Worm (Caenorhabditis elegans) whole organism, L1 larva: ENCODE measurements around the gene memb-2.

Source experiments
- C04F5.9 ChIP-seq: sonication (generic microtip); optimal IDR thresholded peaks from 2 replicates; lab custom pipeline; 2016; ENCODE audit warnings: missing genetic modification characterization, missing compliant biosample characterization
- F16B12.6 ChIP-seq: fragments of 150-350 bp; optimal IDR thresholded peaks from 2 replicates; lab custom pipeline; 2014; ENCODE audit warnings: missing biosample characterization, missing genetic modification characterization
- Y116A8C.19 ChIP-seq: sonication (generic microtip); optimal IDR thresholded peaks from 2 replicates; lab custom pipeline; 2016; ENCODE audit warnings: missing compliant biosample characterization, missing genetic modification characterization, borderline replicate concordance
- aha-1 ChIP-seq: fragments of 150-350 bp; optimal IDR thresholded peaks from 2 replicates; lab custom pipeline; 2014; ENCODE audit warnings: missing biosample characterization, missing genetic modification characterization
- ama-1 ChIP-seq: fragments of 150-350 bp; optimal IDR thresholded peaks from 2 replicates; lab custom pipeline; 2014
- blmp-1 ChIP-seq: fragments of 150-350 bp; optimal IDR thresholded peaks from 2 replicates; lab custom pipeline; 2014; ENCODE audit warnings: missing biosample characterization, missing genetic modification characterization
- ceh-63 ChIP-seq: fragments of 200-800 bp; sonication (Bioruptor generic); optimal IDR thresholded peaks from 2 replicates; lab custom pipeline; 2018; ENCODE audit warnings: mild to moderate bottlenecking, missing genetic modification characterization, missing compliant biosample characterization
- ceh-8 ChIP-seq: fragments of 200-800 bp; sonication (Bioruptor generic); optimal IDR thresholded peaks from 2 replicates; lab custom pipeline; 2018; ENCODE audit warnings: mild to moderate bottlenecking, missing genetic modification characterization, moderate library complexity, missing compliant biosample characterization
- ceh-82 ChIP-seq, 3 experiments: fragments of 150-350 bp in 1 of 3; sonication (generic microtip) in 2 of 3; optimal IDR thresholded peaks; 2 replicates each; lab custom pipeline; 2014 to 2017; ENCODE audit warnings: missing biosample characterization in 3 of 3, missing genetic modification characterization in 3 of 3
- ceh-90 ChIP-seq: sonication (generic microtip); optimal IDR thresholded peaks from 2 replicates; lab custom pipeline; 2016; ENCODE audit warnings: missing genetic modification characterization, missing compliant biosample characterization
- ces-1 ChIP-seq: fragments of 150-350 bp; optimal IDR thresholded peaks from 2 replicates; lab custom pipeline; 2014; ENCODE audit warnings: missing biosample characterization, missing genetic modification reagents, missing genetic modification characterization
- dpl-1 ChIP-seq, 3 experiments: fragments of 150-350 bp in 2 of 3; sonication (generic microtip) in 1 of 3; optimal IDR thresholded peaks; 2 replicates each; lab custom pipeline; 2014 to 2017; ENCODE audit warnings: missing biosample characterization in 3 of 3, missing genetic modification characterization in 3 of 3, missing genetic modification reagents in 3 of 3
- dsc-1 ChIP-seq: sonication (generic microtip); optimal IDR thresholded peaks from 2 replicates; lab custom pipeline; 2016; ENCODE audit warnings: mild to moderate bottlenecking, missing genetic modification characterization, missing compliant biosample characterization
- efl-1 ChIP-seq, 4 experiments: fragments of 150-350 bp; optimal IDR thresholded peaks in 3 of 4; peaks in 1 of 4; 1 replicate in 1 of 4; 2 replicates in 3 of 4; lab custom pipeline; 2014; ENCODE audit warnings: missing biosample characterization in 2 of 4, missing genetic modification characterization in 2 of 4, missing genetic modification reagents in 2 of 4
- elt-2 ChIP-seq: sonication (generic microtip); optimal IDR thresholded peaks from 2 replicates; lab custom pipeline; 2016; ENCODE audit warnings: missing genetic modification characterization, mild to moderate bottlenecking, inconsistent platforms, missing compliant biosample characterization, missing genetic modification reagents
- elt-3 ChIP-seq, 6 experiments: fragments of 150-350 bp in 1 of 6; sonication (generic microtip); optimal IDR thresholded peaks; 2 replicates each; lab custom pipeline; 2017 to 2018; ENCODE audit warnings: missing biosample characterization in 6 of 6, missing genetic modification characterization in 6 of 6, inconsistent platforms in 1 of 6
- ets-5 ChIP-seq: fragments of 200-800 bp; sonication (Bioruptor generic); IDR thresholded peaks from 2 replicates; pipeline ENCODE4 v1.3.6; 2022; ENCODE audit warnings: missing genetic modification characterization, missing compliant biosample characterization
- fkh-4 ChIP-seq: sonication (generic microtip); optimal IDR thresholded peaks from 2 replicates; lab custom pipeline; 2016; ENCODE audit warnings: missing compliant biosample characterization, missing genetic modification characterization, borderline replicate concordance
- fkh-8 ChIP-seq: sonication (generic microtip); optimal IDR thresholded peaks from 2 replicates; lab custom pipeline; 2016; ENCODE audit warnings: mild to moderate bottlenecking, missing genetic modification characterization, missing compliant biosample characterization
- grh-1 ChIP-seq: fragments of 200-800 bp; sonication (Bioruptor generic); IDR thresholded peaks from 2 replicates; pipeline ENCODE4 v1.3.6; 2022; ENCODE audit warnings: missing genetic modification reagents, missing genetic modification characterization, missing compliant biosample characterization
- hlh-17 ChIP-seq: fragments of 200-800 bp; sonication (Bioruptor generic); optimal IDR thresholded peaks from 2 replicates; lab custom pipeline; 2018; ENCODE audit warnings: missing genetic modification characterization, mild to moderate bottlenecking, missing compliant biosample characterization, moderate library complexity, borderline replicate concordance
- irx-1 ChIP-seq: sonication (generic microtip); optimal IDR thresholded peaks from 2 replicates; lab custom pipeline; 2016; ENCODE audit warnings: missing genetic modification characterization, missing compliant biosample characterization
- isw-1 ChIP-seq: fragments of 200-800 bp; sonication (Bioruptor generic); IDR thresholded peaks from 2 replicates; pipeline ENCODE4 v1.3.6; 2022; ENCODE audit warnings: missing genetic modification characterization, missing compliant biosample characterization
- lin-13 ChIP-seq: fragments of 150-350 bp; optimal IDR thresholded peaks from 2 replicates; lab custom pipeline; 2014; ENCODE audit warnings: missing biosample characterization, missing genetic modification reagents, missing genetic modification characterization
- lin-35 ChIP-seq, 2 experiments: fragments of 150-350 bp; optimal IDR thresholded peaks; 2 replicates each; lab custom pipeline; 2014; ENCODE audit warnings: missing biosample characterization in 2 of 2, missing genetic modification characterization in 2 of 2, missing genetic modification reagents in 2 of 2
- lin-39 ChIP-seq: fragments of 150-350 bp; optimal IDR thresholded peaks from 2 replicates; lab custom pipeline; 2014; ENCODE audit warnings: missing biosample characterization, missing genetic modification reagents, missing genetic modification characterization
- lir-3 ChIP-seq: sonication (generic microtip); optimal IDR thresholded peaks from 2 replicates; lab custom pipeline; 2016; ENCODE audit warnings: mild to moderate bottlenecking, missing genetic modification characterization, moderate library complexity, missing compliant biosample characterization; ENCODE audit not compliant: poor library complexity
- nhr-11 ChIP-seq: fragments of 150-350 bp; optimal IDR thresholded peaks from 2 replicates; lab custom pipeline; 2014; ENCODE audit warnings: missing biosample characterization, missing genetic modification characterization
- nhr-12 ChIP-seq: sonication (generic microtip); optimal IDR thresholded peaks from 2 replicates; lab custom pipeline; 2017; ENCODE audit warnings: missing biosample characterization, missing genetic modification characterization
- nhr-237 ChIP-seq: fragments of 150-350 bp; optimal IDR thresholded peaks from 2 replicates; lab custom pipeline; 2014; ENCODE audit warnings: missing biosample characterization, missing genetic modification characterization
- nhr-28 ChIP-seq: fragments of 150-350 bp; optimal IDR thresholded peaks from 2 replicates; lab custom pipeline; 2014; ENCODE audit warnings: missing biosample characterization, missing genetic modification characterization
- nhr-47 ChIP-seq: sonication (generic microtip); optimal IDR thresholded peaks from 2 replicates; lab custom pipeline; 2016; ENCODE audit warnings: mild to moderate bottlenecking, missing genetic modification characterization, moderate library complexity, missing compliant biosample characterization
- nhr-76 ChIP-seq: sonication (generic microtip); optimal IDR thresholded peaks from 2 replicates; lab custom pipeline; 2017; ENCODE audit warnings: missing biosample characterization, missing genetic modification characterization
- nhr-85 ChIP-seq: sonication (generic microtip); peaks from one replicate; lab custom pipeline; 2016; ENCODE audit warnings: missing genetic modification characterization, inconsistent platforms, missing compliant biosample characterization
- pax-3 ChIP-seq: fragments of 200-800 bp; sonication (Bioruptor generic); optimal IDR thresholded peaks from 2 replicates; lab custom pipeline; 2018; ENCODE audit warnings: mild to moderate bottlenecking, missing genetic modification characterization, moderate library complexity, missing compliant biosample characterization
- pqm-1 ChIP-seq: sonication (generic microtip); optimal IDR thresholded peaks from 3 replicates; lab custom pipeline; 2017; ENCODE audit warnings: missing biosample characterization, missing genetic modification characterization
- skn-1 ChIP-seq: fragments of 150-350 bp; optimal IDR thresholded peaks from 2 replicates; lab custom pipeline; 2014; ENCODE audit warnings: missing biosample characterization, missing genetic modification characterization
- snpc-4 ChIP-seq: fragments of 150-350 bp; optimal IDR thresholded peaks from 2 replicates; lab custom pipeline; 2014; ENCODE audit warnings: missing biosample characterization, missing genetic modification characterization
- snu-23 ChIP-seq: sonication (generic microtip); optimal IDR thresholded peaks from 2 replicates; lab custom pipeline; 2016; ENCODE audit warnings: missing genetic modification characterization, missing compliant biosample characterization
- sox-4 ChIP-seq: sonication (generic microtip); optimal IDR thresholded peaks from 2 replicates; lab custom pipeline; 2016; ENCODE audit warnings: missing genetic modification characterization, missing compliant biosample characterization
- tbx-2 ChIP-seq: sonication (generic microtip); optimal IDR thresholded peaks from 2 replicates; lab custom pipeline; 2016; ENCODE audit warnings: missing genetic modification characterization, missing compliant biosample characterization
- tlp-1 ChIP-seq: fragments of 150-350 bp; optimal IDR thresholded peaks from 2 replicates; lab custom pipeline; 2014; ENCODE audit warnings: missing biosample characterization, missing genetic modification characterization
- unc-130 ChIP-seq: fragments of 150-350 bp; optimal IDR thresholded peaks from 2 replicates; lab custom pipeline; 2017; ENCODE audit warnings: missing biosample characterization, missing genetic modification characterization, inconsistent platforms
- unc-86 ChIP-seq: sonication (generic microtip); optimal IDR thresholded peaks from 2 replicates; lab custom pipeline; 2016; ENCODE audit warnings: missing genetic modification characterization, missing compliant biosample characterization
- unc-98 ChIP-seq: fragments of 200-800 bp; sonication (Bioruptor generic); IDR thresholded peaks from 2 replicates; pipeline ENCODE4 v1.3.6; 2022; ENCODE audit warnings: missing genetic modification characterization, missing compliant biosample characterization
- zip-4 ChIP-seq: fragments of 200-800 bp; sonication (Bioruptor generic); optimal IDR thresholded peaks from 2 replicates; lab custom pipeline; 2018; ENCODE audit warnings: mild to moderate bottlenecking, missing genetic modification characterization, moderate library complexity, missing compliant biosample characterization

The memb-2 gene

DNA sequence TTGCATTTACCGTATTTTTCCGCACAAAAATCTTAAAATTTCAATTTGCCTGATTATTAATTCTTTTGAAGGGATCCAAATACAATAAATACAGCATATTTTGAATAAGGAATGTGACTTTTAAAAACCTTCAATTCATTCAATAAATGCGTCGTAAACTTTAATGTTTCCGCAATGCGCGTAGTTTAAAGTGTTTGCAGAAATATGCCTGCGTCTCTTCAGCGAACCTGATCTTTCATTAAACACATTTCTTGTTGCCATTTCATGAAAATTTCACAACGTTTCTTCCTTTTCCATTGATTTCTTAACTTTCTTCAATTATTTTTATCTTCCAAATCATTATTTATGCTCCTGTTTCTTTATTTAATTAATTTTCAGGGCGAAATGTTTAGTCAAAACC is 27.6 kb downstream of the memb-2 start, which contains the start of gene vps-37 (continued):
- TF ChIP-seq lin-39 (peak; percentile 61), elt-3 (tag; optimal IDR thresholded peaks at IDR 0.05; lab: Kevin White, UChicago) (peak in 2 of 6 experiments; percentile 9 to 52), grh-1 (GFP tag; lab: Robert Waterston, UW) (peak; percentile 56; the same call in 1 of the 2 replicates), aha-1 (tag; lab: Kevin White, UChicago) (no peak), skn-1 (tag; lab: Kevin White, UChicago) (peak; percentile 57), snu-23 (GFP tag; lab: Kevin White, UChicago) (peak; percentile 88), lin-35 (GFP tag; optimal IDR thresholded peaks at IDR 0.05; lab: Kevin White, UChicago) (peak; percentile 88 to 90), hlh-17 (GFP tag; lab: Kevin White, UChicago) (no peak), tlp-1 (no peak), ceh-90 (tag; lab: Kevin White, UChicago) (no peak), blmp-1 (tag; lab: Kevin White, UChicago) (peak; percentile 62), unc-86 (tag; lab: Kevin White, UChicago) (peak; percentile 70), fkh-8 (tag; lab: Kevin White, UChicago) (peak; percentile 58), ces-1 (peak; percentile 50), nhr-85 (tag; lab: Kevin White, UChicago) (peak; percentile 81), nhr-76 (tag; lab: Kevin White, UChicago) (no peak), ceh-63 (GFP tag; lab: Kevin White, UChicago) (no peak), sox-4 (tag; lab: Kevin White, UChicago) (peak; percentile 35), fkh-4 (tag; lab: Kevin White, UChicago) (no peak), nhr-28 (tag; lab: Kevin White, UChicago) (no peak), unc-98 (no peak), ceh-8 (GFP tag; lab: Kevin White, UChicago) (peak; percentile 20), snpc-4 (tag; lab: Kevin White, UChicago) (peak; percentile 85), lir-3 (tag; lab: Kevin White, UChicago) (peak; percentile 54), nhr-11 (tag; lab: Kevin White, UChicago) (peak; percentile 33), dsc-1 (tag; lab: Kevin White, UChicago) (peak; percentile 70), lin-13 (GFP tag; lab: Kevin White, UChicago) (peak; percentile 77), pax-3 (no peak), dpl-1 (GFP tag; optimal IDR thresholded peaks at IDR 0.05; lab: Kevin White, UChicago) (peak; percentile 74 to 85 (median 84)), C04F5.9 (peak; percentile 37), F16B12.6 (peak; percentile 99), ceh-82 (tag; optimal IDR thresholded peaks at IDR 0.05; lab: Kevin White, UChicago) (peak; percentile 81 to 92 (median 86)), pqm-1 (tag; lab: Kevin White, UChicago) (no peak), Y116A8C.19 (tag; lab: Kevin White, UChicago) (no peak), nhr-237 (peak; percentile 27), zip-4 (GFP tag; lab: Kevin White, UChicago) (no peak), efl-1 (optimal IDR thresholded peaks at IDR 0.05; lab: Kevin White, UChicago) (peak; percentile 91), efl-1 (GFP tag; optimal IDR thresholded peaks at IDR 0.05 in 1 of 2; lab: Kevin White, UChicago) (peak; percentile 83 to 98), elt-2 (tag; lab: Kevin White, UChicago) (no peak), ets-5 (no peak), tbx-2 (tag; lab: Kevin White, UChicago) (peak; percentile 77), unc-130 (peak; percentile 86), irx-1 (tag; lab: Kevin White, UChicago) (peak; percentile 69)

DNA sequence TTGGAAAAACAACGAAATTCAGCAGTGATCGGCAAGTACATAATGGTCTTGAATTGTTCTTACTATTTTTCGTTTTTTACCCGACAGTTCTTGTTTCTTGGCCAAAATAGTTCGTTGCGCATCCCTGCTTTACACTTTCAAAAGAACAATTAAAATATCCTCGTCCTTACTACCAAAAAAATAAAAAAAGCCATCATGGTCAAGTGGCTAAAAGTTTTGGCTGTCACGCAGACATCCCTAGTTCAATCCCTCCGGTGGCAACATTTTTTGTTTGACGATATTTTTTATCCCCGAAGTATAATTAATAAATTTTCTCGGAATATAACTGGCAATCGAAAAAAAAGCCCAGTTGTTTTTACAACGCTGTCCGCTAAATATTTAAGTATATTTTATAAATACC is 28.1 kb downstream of the memb-2 start:
- TF ChIP-seq Y116A8C.19 (tag; lab: Kevin White, UChicago) (no peak), elt-3 (tag; optimal IDR thresholded peaks at IDR 0.05; lab: Kevin White, UChicago) (no peak), lin-39 (no peak), nhr-12 (tag; lab: Kevin White, UChicago) (no peak), zip-4 (GFP tag; lab: Kevin White, UChicago) (no peak), isw-1 (GFP tag; lab: Robert Waterston, UW) (no peak), ama-1 (no peak), fkh-8 (tag; lab: Kevin White, UChicago) (no peak), grh-1 (GFP tag; lab: Robert Waterston, UW) (no peak), nhr-47 (no peak)
